Worm (Caenorhabditis elegans) whole organism, L2 larva: ENCODE measurements around the gene C18H9.1.

Experiments used
- lin-39 ChIP-seq: fragments of 150-350 bp; optimal IDR thresholded peaks from 2 replicates; lab custom pipeline; 2014; ENCODE audit warnings: missing biosample characterization, missing genetic modification reagents, missing genetic modification characterization
- snpc-4 ChIP-seq: fragments of 150-350 bp; optimal IDR thresholded peaks from 2 replicates; lab custom pipeline; 2014; ENCODE audit warnings: missing biosample characterization, missing genetic modification characterization

DNA sequence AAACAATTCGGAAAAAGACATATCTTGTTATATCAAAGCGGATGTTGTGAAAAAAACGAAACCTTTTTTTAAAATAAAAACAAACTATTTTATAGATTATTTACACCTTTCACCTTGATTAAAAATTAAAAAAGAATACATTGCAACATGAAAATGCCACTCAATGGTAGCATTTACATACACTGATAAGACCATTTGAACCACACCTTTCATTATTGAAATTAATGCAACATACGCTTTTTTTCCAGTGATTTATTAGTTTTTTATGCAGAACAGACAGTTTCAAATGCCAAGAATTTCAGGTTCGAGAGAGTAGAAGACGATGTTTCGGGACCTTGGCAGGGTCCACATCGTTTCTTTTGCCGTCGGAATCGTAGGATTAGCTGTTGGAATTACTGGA, 32.3 kb upstream of the C18H9.1 start, which contains the start of gene T19D12.1:
- TF ChIP-seq snpc-4 (tag; lab: Kevin White, UChicago) = no peak
- TF ChIP-seq lin-39 = no peak
